Fruit fly (Drosophila melanogaster) whole organism, embryonic: ENCODE measurements around the gene ppl.

Experiments used
- Aef1 ChIP-seq: fragments of 200-800 bp; sonication (Bioruptor generic); IDR thresholded peaks from 3 replicates; pipeline ENCODE4 v1.3.6; 2022; ENCODE audit warnings: missing biosample characterization, missing genetic modification characterization
- Atf6 ChIP-seq: fragments of 200-800 bp; sonication (Bioruptor generic); IDR thresholded peaks from 2 replicates; pipeline ENCODE4 v1.3.6; 2022; ENCODE audit warnings: missing biosample characterization, missing genetic modification characterization
- C15 ChIP-seq: fragments of 200-800 bp; sonication (Bioruptor generic); IDR thresholded peaks from 3 replicates; pipeline ENCODE4 v1.3.6; 2022; ENCODE audit warnings: missing biosample characterization, missing genetic modification characterization
- CG10267 ChIP-seq: fragments of 200-800 bp; sonication (Bioruptor generic); optimal IDR thresholded peaks from 2 replicates; lab custom pipeline; 2018; ENCODE audit warnings: missing biosample characterization, mild to moderate bottlenecking, missing genetic modification characterization, moderate library complexity
- CG11696 ChIP-seq: fragments of 200-800 bp; sonication (Bioruptor generic); IDR thresholded peaks from 2 replicates; pipeline ENCODE4 v1.3.6; 2022; ENCODE audit warnings: missing biosample characterization, missing genetic modification characterization
- CG12071 ChIP-seq: fragments of 200-800 bp; sonication (Bioruptor generic); optimal IDR thresholded peaks from 3 replicates; lab custom pipeline; 2018; ENCODE audit warnings: missing biosample characterization, mild to moderate bottlenecking, missing genetic modification characterization
- CG13123 ChIP-seq: fragments of 200-800 bp; sonication (Bioruptor generic); optimal IDR thresholded peaks from 2 replicates; lab custom pipeline; 2016; ENCODE audit warnings: missing biosample characterization, missing genetic modification characterization
- CG13287 ChIP-seq: fragments of 200-800 bp; sonication (Bioruptor generic); IDR thresholded peaks from 2 replicates; pipeline ENCODE4 v1.3.6; 2022; ENCODE audit warnings: missing biosample characterization, missing genetic modification characterization; ENCODE audit not compliant: partially characterized antibody
- CG13894 ChIP-seq: fragments of 200-800 bp; sonication (Bioruptor generic); optimal IDR thresholded peaks from 3 replicates; lab custom pipeline; 2018; ENCODE audit warnings: missing biosample characterization, mild to moderate bottlenecking, missing genetic modification characterization, moderate library complexity
- CG14441 ChIP-seq: fragments of 200-800 bp; sonication (Bioruptor generic); IDR thresholded peaks from 2 replicates; pipeline ENCODE4 v1.3.6; 2022; ENCODE audit warnings: missing biosample characterization, missing genetic modification characterization
- CG15514 ChIP-seq: fragments of 200-800 bp; sonication (Bioruptor generic); optimal IDR thresholded peaks from 3 replicates; lab custom pipeline; 2017; ENCODE audit warnings: missing biosample characterization, missing genetic modification characterization, mild to moderate bottlenecking, moderate library complexity, missing genetic modification reagents
- CG17912 ChIP-seq: fragments of 200-800 bp; sonication (Bioruptor generic); optimal IDR thresholded peaks from 2 replicates; lab custom pipeline; 2018; ENCODE audit warnings: missing biosample characterization, mild to moderate bottlenecking, missing genetic modification characterization
- CG1832 ChIP-seq: fragments of 200-800 bp; sonication (Bioruptor generic); optimal IDR thresholded peaks from 2 replicates; lab custom pipeline; 2017; ENCODE audit warnings: missing biosample characterization, mild to moderate bottlenecking, missing genetic modification characterization, inconsistent platforms
- CG2712 ChIP-seq: fragments of 200-800 bp; optimal IDR thresholded peaks from 3 replicates; lab custom pipeline; 2019; ENCODE audit warnings: missing biosample characterization, mild to moderate bottlenecking, missing genetic modification characterization, moderate library complexity
- CG30020 ChIP-seq: fragments of 200-800 bp; optimal IDR thresholded peaks from 2 replicates; lab custom pipeline; 2019; ENCODE audit warnings: missing biosample characterization, mild to moderate bottlenecking, missing genetic modification characterization, moderate library complexity
- CG3847 ChIP-seq: fragments of 200-800 bp; sonication (Bioruptor generic); IDR thresholded peaks from 2 replicates; pipeline ENCODE4 v1.3.6; 2022; ENCODE audit warnings: missing biosample characterization, missing genetic modification characterization
- CG5180 ChIP-seq: fragments of 200-800 bp; sonication (Bioruptor generic); optimal IDR thresholded peaks from 3 replicates; lab custom pipeline; 2017; ENCODE audit warnings: missing biosample characterization, missing genetic modification characterization, mild to moderate bottlenecking, moderate library complexity, missing genetic modification reagents
- CG6689 ChIP-seq: fragments of 200-800 bp; sonication (Bioruptor generic); IDR thresholded peaks from 2 replicates; pipeline ENCODE4 v1.3.6; 2022; ENCODE audit warnings: missing biosample characterization, missing genetic modification characterization
- CG8924 ChIP-seq: fragments of 200-800 bp; optimal IDR thresholded peaks from 3 replicates; lab custom pipeline; 2019; ENCODE audit warnings: missing biosample characterization, mild to moderate bottlenecking, missing genetic modification characterization, moderate library complexity
- CG9727 ChIP-seq: fragments of 200-800 bp; sonication (Bioruptor generic); optimal IDR thresholded peaks from 3 replicates; lab custom pipeline; 2017; ENCODE audit warnings: missing biosample characterization, mild to moderate bottlenecking, missing genetic modification characterization
- CG9876 ChIP-seq: fragments of 200-800 bp; sonication (Bioruptor generic); optimal IDR thresholded peaks from 2 replicates; lab custom pipeline; 2016; ENCODE audit warnings: missing biosample characterization, missing genetic modification characterization
- CoRest ChIP-seq: fragments of 200-800 bp; sonication (Bioruptor generic); optimal IDR thresholded peaks from 3 replicates; lab custom pipeline; 2018; ENCODE audit warnings: missing biosample characterization, mild to moderate bottlenecking, missing genetic modification characterization, moderate library complexity
- CrebB ChIP-seq: fragments of 200-800 bp; sonication (Bioruptor generic); optimal IDR thresholded peaks from 3 replicates; lab custom pipeline; 2018; ENCODE audit warnings: missing biosample characterization, mild to moderate bottlenecking, missing genetic modification characterization
- Dad ChIP-seq: fragments of 200-800 bp; sonication (Bioruptor generic); optimal IDR thresholded peaks from 3 replicates; lab custom pipeline; 2016; ENCODE audit warnings: missing biosample characterization, missing genetic modification characterization
- Dek ChIP-seq: fragments of 200-800 bp; sonication (Bioruptor generic); optimal IDR thresholded peaks from 3 replicates; lab custom pipeline; 2019; ENCODE audit warnings: missing biosample characterization, mild to moderate bottlenecking, missing genetic modification characterization, moderate library complexity
- Ets65A ChIP-seq: fragments of 200-800 bp; sonication (Bioruptor generic); peaks from one replicate; lab custom pipeline; 2016; ENCODE audit warnings: missing biosample characterization, missing genetic modification characterization
- Hsf ChIP-seq: fragments of 200-800 bp; sonication (Bioruptor generic); optimal IDR thresholded peaks from 3 replicates; lab custom pipeline; 2016; ENCODE audit warnings: missing biosample characterization, missing genetic modification characterization
- Med ChIP-seq: fragments of 200-800 bp; sonication (Bioruptor generic); peaks from one replicate; lab custom pipeline; 2016; ENCODE audit warnings: missing biosample characterization, missing genetic modification characterization, mild to moderate bottlenecking, inconsistent platforms, moderate library complexity
- Mrtf ChIP-seq: fragments of 200-800 bp; sonication (Bioruptor generic); IDR thresholded peaks from 3 replicates; pipeline ENCODE4 v1.3.6; 2022; ENCODE audit warnings: missing biosample characterization, missing genetic modification characterization
- Ssrp ChIP-seq: fragments of 200-800 bp; sonication (Bioruptor generic); optimal IDR thresholded peaks from 2 replicates; lab custom pipeline; 2018; ENCODE audit warnings: missing biosample characterization, mild to moderate bottlenecking, missing genetic modification characterization, moderate library complexity
- ab ChIP-seq: fragments of 200-800 bp; sonication (Bioruptor generic); optimal IDR thresholded peaks from 2 replicates; lab custom pipeline; 2016; ENCODE audit warnings: missing biosample characterization, missing genetic modification characterization
- emc ChIP-seq: fragments of 200-800 bp; sonication (Bioruptor generic); optimal IDR thresholded peaks from 2 replicates; lab custom pipeline; 2016; ENCODE audit warnings: missing biosample characterization, missing genetic modification characterization
- ems ChIP-seq: fragments of 200-800 bp; sonication (Bioruptor generic); optimal IDR thresholded peaks from 3 replicates; lab custom pipeline; 2016; ENCODE audit warnings: missing biosample characterization, missing genetic modification characterization
- eve ChIP-seq, 2 experiments: fragments of >200 bp; optimal IDR thresholded peaks; 2 replicates each; lab custom pipeline; 2017; ENCODE audit warnings: missing biosample characterization in 2 of 2, missing genetic modification characterization in 2 of 2
- ftz-f1 ChIP-seq: fragments of 200-800 bp; sonication (Bioruptor generic); optimal IDR thresholded peaks from 2 replicates; lab custom pipeline; 2016; ENCODE audit warnings: missing biosample characterization, missing genetic modification characterization
- gsb ChIP-seq: fragments of 200-800 bp; sonication (Bioruptor generic); IDR thresholded peaks from 2 replicates; pipeline ENCODE4 v1.3.6; 2022; ENCODE audit warnings: missing biosample characterization, missing genetic modification characterization
- h ChIP-seq: fragments of >200 bp; optimal IDR thresholded peaks from 2 replicates; lab custom pipeline; 2017
- jumu ChIP-seq: fragments of 200-800 bp; sonication (Bioruptor generic); optimal IDR thresholded peaks from 3 replicates; lab custom pipeline; 2016; ENCODE audit warnings: missing biosample characterization, missing genetic modification characterization
- lbe ChIP-seq: fragments of 200-800 bp; sonication (Bioruptor generic); optimal IDR thresholded peaks from 2 replicates; lab custom pipeline; 2016; ENCODE audit warnings: missing biosample characterization, mild to moderate bottlenecking, missing genetic modification characterization
- mld ChIP-seq: fragments of 200-800 bp; sonication (Bioruptor generic); IDR thresholded peaks from 3 replicates; pipeline ENCODE4 v1.3.6; 2022; ENCODE audit warnings: missing biosample characterization, missing genetic modification characterization; ENCODE audit not compliant: partially characterized antibody
- p53 ChIP-seq: fragments of 200-800 bp; sonication (Bioruptor generic); optimal IDR thresholded peaks from 2 replicates; lab custom pipeline; 2016; ENCODE audit warnings: missing biosample characterization, missing genetic modification characterization
- pan ChIP-seq, 4 experiments: fragments of >200 bp in 3 of 4; fragments of 200-800 bp in 1 of 4; sonication (Bioruptor generic) in 1 of 4; optimal IDR thresholded peaks in 3 of 4; IDR thresholded peaks in 1 of 4; 2 replicates each; pipeline versions ENCODE4 v1.3.6 to Lab custom; 2017 to 2022; ENCODE audit warnings: missing biosample characterization in 2 of 4, missing genetic modification characterization in 2 of 4, mixed read lengths in 1 of 4
- ranshi ChIP-seq: fragments of 200-800 bp; sonication (Bioruptor generic); IDR thresholded peaks from 2 replicates; pipeline ENCODE4 v1.3.6; 2022; ENCODE audit warnings: missing biosample characterization, missing genetic modification characterization
- row ChIP-seq: fragments of 200-800 bp; sonication (Bioruptor generic); IDR thresholded peaks from 3 replicates; pipeline ENCODE4 v1.3.6; 2022; ENCODE audit warnings: missing biosample characterization, missing genetic modification characterization
- shn ChIP-seq: fragments of 200-800 bp; sonication (Bioruptor generic); optimal IDR thresholded peaks from 3 replicates; lab custom pipeline; 2016; ENCODE audit warnings: missing biosample characterization, missing genetic modification characterization
- stwl ChIP-seq: fragments of 200-800 bp; sonication (Bioruptor generic); optimal IDR thresholded peaks from 3 replicates; lab custom pipeline; 2018; ENCODE audit warnings: missing biosample characterization, mild to moderate bottlenecking, missing genetic modification characterization, moderate library complexity
- tap ChIP-seq: fragments of 200-800 bp; optimal IDR thresholded peaks from 3 replicates; lab custom pipeline; 2019; ENCODE audit warnings: missing biosample characterization, mild to moderate bottlenecking, missing genetic modification characterization, moderate library complexity
- toy ChIP-seq: fragments of 200-800 bp; sonication (Bioruptor generic); IDR thresholded peaks from 2 replicates; pipeline ENCODE4 v1.3.6; 2022; ENCODE audit warnings: missing biosample characterization, missing genetic modification characterization

ppl gene

DNA sequence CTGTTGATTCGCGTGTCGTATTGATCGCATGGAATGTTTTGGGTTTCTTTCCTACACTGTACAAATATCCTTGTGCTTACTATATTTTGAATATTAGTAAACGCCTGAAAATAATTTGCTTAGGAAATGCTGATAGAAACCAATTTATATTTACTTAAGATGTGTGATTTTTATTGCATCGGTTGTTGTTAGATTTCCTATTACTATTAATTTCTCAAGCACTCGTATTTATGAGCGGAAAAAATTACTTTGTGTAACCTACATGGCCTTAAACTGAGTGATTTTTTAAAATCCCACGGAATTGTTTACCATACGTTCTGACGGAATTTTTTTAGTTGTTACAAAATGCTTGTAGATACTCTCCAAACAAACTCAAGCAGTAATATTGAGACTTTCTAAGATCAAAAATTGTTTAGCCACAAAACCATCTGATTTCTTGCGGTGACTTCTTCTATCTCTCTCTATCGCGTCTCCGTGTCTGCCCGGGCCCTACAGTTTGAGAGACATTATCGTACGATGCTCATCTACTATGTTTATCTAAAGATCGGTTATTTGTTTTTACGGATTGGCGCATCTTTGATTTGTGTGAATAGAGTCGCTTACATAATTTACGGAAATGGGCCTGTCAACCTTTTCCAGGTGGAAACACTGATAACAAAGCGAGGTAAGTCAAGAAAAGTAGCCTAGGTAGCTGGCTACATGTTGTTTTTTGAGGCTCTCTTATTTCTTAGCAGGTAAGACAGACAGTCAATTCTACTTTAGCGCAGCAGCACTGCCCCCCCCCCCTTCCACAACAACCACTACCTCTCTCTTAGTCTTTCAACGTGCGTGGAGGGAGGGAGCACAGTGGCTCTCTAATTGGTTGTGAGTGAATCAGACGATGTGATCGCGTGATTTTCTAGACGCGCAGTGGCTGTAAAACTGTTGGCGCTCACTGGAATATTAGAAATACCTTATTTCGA, 4.7 kb downstream of the ppl start (continued):
- no peak for TF ChIP-seq tap
- TF ChIP-seq eve (GFP tag; optimal IDR thresholded peaks at IDR 0.05; lab: Kevin White, UChicago), result peak in 1 of 2 experiments; percentile 92
- peak; percentile 42; the same call in 1 of the 2 replicates for TF ChIP-seq CG3847
- no peak for TF ChIP-seq lbe (GFP tag; lab: Kevin White, UChicago)
- no peak for TF ChIP-seq CG1832 (GFP tag; lab: Kevin White, UChicago)
- no peak for TF ChIP-seq ab (GFP tag; lab: Kevin White, UChicago)
- peak; percentile 26; the same call in 1 of the 2 replicates for TF ChIP-seq CG13287 (GFP tag; lab: Robert Waterston, UW)
- TF ChIP-seq CG6689 (GFP tag; lab: Robert Waterston, UW), result peak; percentile 43
- TF ChIP-seq Aef1, result no peak
- TF ChIP-seq ftz-f1 (GFP tag; lab: Kevin White, UChicago), result no peak
- TF ChIP-seq ems, result peak; percentile 40
- no peak for TF ChIP-seq emc (GFP tag; lab: Kevin White, UChicago)
- TF ChIP-seq CG15514, result no peak
- TF ChIP-seq CrebB (tag; lab: Kevin White, UChicago), result no peak
- peak; percentile 90 for TF ChIP-seq Ets65A (GFP tag; lab: Kevin White, UChicago)
- TF ChIP-seq Ssrp (tag; lab: Kevin White, UChicago), result peak; percentile 68
- no peak for TF ChIP-seq ranshi
- TF ChIP-seq CG9727 (GFP tag; lab: Kevin White, UChicago), result peak; percentile 84
- TF ChIP-seq Dad, result peak; percentile 29
- no peak for TF ChIP-seq CG13123 (GFP tag; lab: Kevin White, UChicago)
- TF ChIP-seq CG13894 (tag; lab: Kevin White, UChicago), result peak; percentile 7
- TF ChIP-seq shn (GFP tag; lab: Kevin White, UChicago), result peak; percentile 67
- peak; percentile 72 for TF ChIP-seq row (GFP tag; lab: Robert Waterston, UW)
- peak; percentile 70 for TF ChIP-seq Hsf
- TF ChIP-seq stwl (tag; lab: Kevin White, UChicago), result no peak
- TF ChIP-seq CG11696 (GFP tag; lab: Robert Waterston, UW), result no peak
- peak; percentile 42 for TF ChIP-seq jumu (GFP tag; lab: Kevin White, UChicago)
- peak; percentile 11 for TF ChIP-seq Dek (tag; lab: Kevin White, UChicago)
- peak; percentile 45; the same call in 1 of the 2 replicates for TF ChIP-seq Atf6
- no peak for TF ChIP-seq mld
- no peak for TF ChIP-seq C15 (GFP tag; lab: Robert Waterston, UW)
- peak; percentile 69 for TF ChIP-seq Med (GFP tag; lab: Kevin White, UChicago)
- no peak for TF ChIP-seq pan (optimal IDR thresholded peaks at IDR 0.05; lab: Kevin White, UChicago)
- TF ChIP-seq pan (GFP tag; optimal IDR thresholded peaks at IDR 0.05 in 1 of 2, IDR thresholded peaks at IDR 0.05 in 1 of 2), result peak in 1 of 2 experiments; percentile 4
- no peak for TF ChIP-seq toy (GFP tag; lab: Robert Waterston, UW)
- TF ChIP-seq CG17912, result no peak
- no peak for TF ChIP-seq gsb (GFP tag; lab: Robert Waterston, UW)
- peak; percentile 21 for TF ChIP-seq CG30020
- TF ChIP-seq Mrtf (GFP tag; lab: Robert Waterston, UW), result 0 out of 3 replicates have a peak, but pooled peaks have one; percentile 30
- no peak for TF ChIP-seq p53
- peak; percentile 73 for TF ChIP-seq CG2712
- peak; percentile 22 for TF ChIP-seq CG9876 (GFP tag; lab: Kevin White, UChicago)
- peak; percentile 11 for TF ChIP-seq CG5180 (GFP tag; lab: Kevin White, UChicago)
- TF ChIP-seq CG12071 (GFP tag; lab: Kevin White, UChicago), result no peak
- TF ChIP-seq CG14441 (GFP tag; lab: Robert Waterston, UW), result peak; percentile 50; the same call in 1 of the 2 replicates
- TF ChIP-seq h, result no peak
- peak; percentile 64 for TF ChIP-seq CG10267 (tag; lab: Kevin White, UChicago)
- peak; percentile 76 for TF ChIP-seq CoRest (tag; lab: Kevin White, UChicago)
- TF ChIP-seq CG8924 (tag; lab: Kevin White, UChicago), result peak; percentile 68
